Fruit fly (Drosophila melanogaster) whole organism, prepupa: ENCODE results near the gene CG15386.

ENCODE experiments used
- Blimp-1 ChIP-seq: fragments of 200-800 bp; sonication (Bioruptor generic); optimal IDR thresholded peaks from 3 replicates; lab custom pipeline; 2017; ENCODE audit warnings: missing biosample characterization, missing genetic modification characterization, mild to moderate bottlenecking, moderate library complexity, missing genetic modification reagents
- CG10631 ChIP-seq: fragments of 200-800 bp; sonication (Bioruptor generic); optimal IDR thresholded peaks from 2 replicates; lab custom pipeline; 2016; ENCODE audit warnings: missing biosample characterization, missing genetic modification characterization
- CG10669 ChIP-seq: fragments of 200-800 bp; sonication (Bioruptor generic); optimal IDR thresholded peaks from 3 replicates; lab custom pipeline; 2018; ENCODE audit warnings: missing biosample characterization, mild to moderate bottlenecking, missing genetic modification characterization, moderate library complexity
- CG11294 ChIP-seq: fragments of 200-800 bp; sonication (Bioruptor generic); IDR thresholded peaks from 2 replicates; pipeline ENCODE4 v1.3.6; 2022; ENCODE audit warnings: missing biosample characterization, missing genetic modification characterization
- CG11902 ChIP-seq: fragments of 200-800 bp; sonication (Bioruptor generic); optimal IDR thresholded peaks from 3 replicates; lab custom pipeline; 2016; ENCODE audit warnings: missing biosample characterization, missing genetic modification characterization
- CG15336 ChIP-seq: fragments of 200-800 bp; sonication (Bioruptor generic); IDR thresholded peaks from 2 replicates; pipeline ENCODE4 v1.3.6; 2022; ENCODE audit warnings: missing biosample characterization, missing genetic modification characterization
- CG16779 ChIP-seq: fragments of 200-800 bp; sonication (Bioruptor generic); optimal IDR thresholded peaks from 3 replicates; lab custom pipeline; 2017; ENCODE audit warnings: missing biosample characterization, mild to moderate bottlenecking, missing genetic modification characterization
- CG31627 ChIP-seq: fragments of 200-800 bp; sonication (Bioruptor generic); optimal IDR thresholded peaks from 3 replicates; lab custom pipeline; 2016; ENCODE audit warnings: missing biosample characterization, missing genetic modification characterization
- CG32006 ChIP-seq: fragments of 200-800 bp; sonication (Bioruptor generic); optimal IDR thresholded peaks from 3 replicates; lab custom pipeline; 2017; ENCODE audit warnings: missing biosample characterization, mild to moderate bottlenecking, missing genetic modification characterization
- CG34406 ChIP-seq: fragments of 200-800 bp; sonication (Bioruptor generic); optimal IDR thresholded peaks from 3 replicates; lab custom pipeline; 2016; ENCODE audit warnings: missing biosample characterization, missing genetic modification characterization
- CG3919 ChIP-seq: fragments of 200-800 bp; sonication (Bioruptor generic); optimal IDR thresholded peaks from 3 replicates; lab custom pipeline; 2016; ENCODE audit warnings: missing biosample characterization, missing genetic modification characterization
- CG6163 ChIP-seq: fragments of 200-800 bp; sonication (Bioruptor generic); IDR thresholded peaks from 3 replicates; pipeline ENCODE4 v1.3.6; 2022; ENCODE audit warnings: missing biosample characterization, missing genetic modification characterization
- CG6276 ChIP-seq: fragments of 200-800 bp; sonication (Bioruptor generic); optimal IDR thresholded peaks from 2 replicates; lab custom pipeline; 2017; ENCODE audit warnings: missing biosample characterization, mild to moderate bottlenecking, missing genetic modification characterization
- CG6808 ChIP-seq: fragments of 200-800 bp; sonication (Bioruptor generic); optimal IDR thresholded peaks from 3 replicates; lab custom pipeline; 2017; ENCODE audit warnings: missing biosample characterization, missing genetic modification characterization, mild to moderate bottlenecking, moderate library complexity, missing genetic modification reagents
- CG6854 ChIP-seq: fragments of 200-800 bp; sonication (Bioruptor generic); optimal IDR thresholded peaks from 2 replicates; lab custom pipeline; 2017; ENCODE audit warnings: missing biosample characterization, mild to moderate bottlenecking, missing genetic modification characterization
- CG7368 ChIP-seq: fragments of 200-800 bp; sonication (Bioruptor generic); optimal IDR thresholded peaks from 3 replicates; lab custom pipeline; 2016; ENCODE audit warnings: missing biosample characterization, missing genetic modification characterization
- CG8119 ChIP-seq: fragments of 200-800 bp; sonication (Bioruptor generic); IDR thresholded peaks from 3 replicates; pipeline ENCODE4 v1.3.6; 2022; ENCODE audit warnings: missing biosample characterization, missing genetic modification characterization
- CG8632 ChIP-seq: fragments of 200-800 bp; sonication (Bioruptor generic); optimal IDR thresholded peaks from 3 replicates; lab custom pipeline; 2016; ENCODE audit warnings: missing biosample characterization, missing genetic modification characterization
- CG9139 ChIP-seq: fragments of 200-800 bp; sonication (Bioruptor generic); optimal IDR thresholded peaks from 3 replicates; lab custom pipeline; 2017; ENCODE audit warnings: missing biosample characterization, mild to moderate bottlenecking, missing genetic modification characterization
- Eip75B ChIP-seq: fragments of 200-800 bp; sonication (Bioruptor generic); optimal IDR thresholded peaks from 3 replicates; lab custom pipeline; 2016; ENCODE audit warnings: missing biosample characterization, missing genetic modification characterization
- Eip78C ChIP-seq: fragments of 200-800 bp; sonication (Bioruptor generic); peaks from one replicate; lab custom pipeline; 2016; ENCODE audit warnings: missing biosample characterization, missing genetic modification characterization
- Eip93F ChIP-seq: fragments of 200-800 bp; sonication (Bioruptor generic); optimal IDR thresholded peaks from 2 replicates; lab custom pipeline; 2016; ENCODE audit warnings: missing biosample characterization, mild to moderate bottlenecking, missing genetic modification characterization
- Ets21C ChIP-seq: fragments of 200-800 bp; sonication (Bioruptor generic); optimal IDR thresholded peaks from 3 replicates; lab custom pipeline; 2016; ENCODE audit warnings: missing biosample characterization, missing genetic modification characterization
- Gug ChIP-seq: fragments of 200-800 bp; sonication (Bioruptor generic); IDR thresholded peaks from 2 replicates; pipeline ENCODE4 v1.3.6; 2022; ENCODE audit warnings: missing biosample characterization, missing genetic modification characterization
- Hr38 ChIP-seq: sonication (Bioruptor generic); optimal IDR thresholded peaks from 2 replicates; lab custom pipeline; 2016; ENCODE audit warnings: missing biosample characterization, missing genetic modification characterization
- Lpt ChIP-seq: fragments of 200-800 bp; sonication (Bioruptor generic); optimal IDR thresholded peaks from 3 replicates; lab custom pipeline; 2016; ENCODE audit warnings: missing biosample characterization, missing genetic modification characterization
- Met ChIP-seq: fragments of 200-800 bp; sonication (Bioruptor generic); optimal IDR thresholded peaks from 3 replicates; lab custom pipeline; 2016; ENCODE audit warnings: missing biosample characterization, missing genetic modification characterization
- OdsH ChIP-seq: fragments of 200-800 bp; sonication (Bioruptor generic); optimal IDR thresholded peaks from 3 replicates; lab custom pipeline; 2016; ENCODE audit warnings: missing biosample characterization, missing genetic modification characterization
- Smox ChIP-seq: fragments of 200-800 bp; sonication (Bioruptor generic); optimal IDR thresholded peaks from 3 replicates; lab custom pipeline; 2016; ENCODE audit warnings: missing biosample characterization, missing genetic modification characterization
- Sox14 ChIP-seq: fragments of 200-800 bp; sonication (Bioruptor generic); optimal IDR thresholded peaks from 3 replicates; lab custom pipeline; 2016; ENCODE audit warnings: missing biosample characterization, missing genetic modification characterization
- Sox15 ChIP-seq: fragments of 200-800 bp; sonication (Bioruptor generic); optimal IDR thresholded peaks from 3 replicates; lab custom pipeline; 2016; ENCODE audit warnings: missing biosample characterization, missing genetic modification characterization
- acj6 ChIP-seq: fragments of 200-800 bp; sonication (Bioruptor generic); optimal IDR thresholded peaks from 3 replicates; lab custom pipeline; 2016; ENCODE audit warnings: missing biosample characterization, missing genetic modification characterization
- cyc ChIP-seq: fragments of 200-800 bp; sonication (Bioruptor generic); optimal IDR thresholded peaks from 3 replicates; lab custom pipeline; 2016; ENCODE audit warnings: missing biosample characterization, missing genetic modification characterization
- dac ChIP-seq: fragments of 200-800 bp; sonication (Bioruptor generic); optimal IDR thresholded peaks from 2 replicates; lab custom pipeline; 2017; ENCODE audit warnings: missing biosample characterization, mild to moderate bottlenecking, missing genetic modification characterization
- eg ChIP-seq: fragments of 200-800 bp; sonication (Bioruptor generic); IDR thresholded peaks from 3 replicates; pipeline ENCODE4 v1.3.6; 2022; ENCODE audit warnings: missing biosample characterization, missing genetic modification characterization
- esn ChIP-seq: fragments of 200-800 bp; sonication (Bioruptor generic); optimal IDR thresholded peaks from 2 replicates; lab custom pipeline; 2016; ENCODE audit warnings: missing biosample characterization, mild to moderate bottlenecking, missing genetic modification characterization, moderate library complexity
- fd59A ChIP-seq: fragments of 200-800 bp; sonication (Bioruptor generic); optimal IDR thresholded peaks from 2 replicates; lab custom pipeline; 2017; ENCODE audit warnings: missing biosample characterization, mild to moderate bottlenecking, missing genetic modification characterization, missing genetic modification reagents
- fd85E ChIP-seq: fragments of 200-800 bp; sonication (Bioruptor generic); optimal IDR thresholded peaks from 3 replicates; lab custom pipeline; 2016; ENCODE audit warnings: missing biosample characterization, missing genetic modification characterization
- lz ChIP-seq: fragments of 200-800 bp; sonication (Bioruptor generic); optimal IDR thresholded peaks from 3 replicates; lab custom pipeline; 2016; ENCODE audit warnings: missing biosample characterization, missing genetic modification characterization
- net ChIP-seq: fragments of 200-800 bp; sonication (Bioruptor generic); optimal IDR thresholded peaks from 3 replicates; lab custom pipeline; 2016; ENCODE audit warnings: missing biosample characterization, missing genetic modification characterization
- pdm3 ChIP-seq: fragments of 200-800 bp; sonication (Bioruptor generic); optimal IDR thresholded peaks from 3 replicates; lab custom pipeline; 2016; ENCODE audit warnings: missing biosample characterization, missing genetic modification characterization
- salr ChIP-seq, 2 experiments: fragments of 200-800 bp; sonication (Bioruptor generic); optimal IDR thresholded peaks; 3 replicates each; lab custom pipeline; 2016 to 2018; ENCODE audit warnings: missing biosample characterization in 2 of 2, missing genetic modification characterization in 2 of 2, mild to moderate bottlenecking in 1 of 2
- ss ChIP-seq, 2 experiments: fragments of 200-800 bp; sonication (Bioruptor generic); optimal IDR thresholded peaks; 2 replicates in 1 of 2; 3 replicates in 1 of 2; lab custom pipeline; 2017 to 2018; ENCODE audit warnings: mild to moderate bottlenecking in 2 of 2, missing biosample characterization in 2 of 2, missing genetic modification characterization in 2 of 2, moderate library complexity in 1 of 2

The CG15386 gene

DNA sequence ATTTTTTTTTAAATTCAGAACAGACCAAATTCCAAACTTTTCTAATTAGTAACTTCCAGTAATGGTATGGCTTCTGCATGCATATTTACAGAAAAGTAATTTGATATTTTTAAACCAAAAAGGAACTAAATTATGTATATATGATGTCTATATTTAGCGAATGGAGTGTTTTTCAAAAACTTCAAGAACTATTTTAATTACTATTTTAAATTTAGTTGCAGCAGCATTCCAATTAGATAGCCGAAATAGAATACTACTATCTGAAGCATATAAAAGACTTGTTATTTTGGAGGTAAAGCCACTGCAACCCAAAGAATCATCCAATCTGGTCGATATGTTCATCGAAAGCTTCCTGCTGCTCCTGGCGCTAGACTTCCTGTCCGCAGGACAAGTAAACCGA, 35.7 kb upstream of the CG15386 start, which contains the start of gene CG17234:
Gene CG17234, plus strand, starts transcription at position 301 of the 400 bp plus-strand sequence.
- no peak for TF ChIP-seq fd85E (GFP tag; lab: Kevin White, UChicago)
- TF ChIP-seq Eip93F (GFP tag; lab: Kevin White, UChicago): no peak
- no peak for TF ChIP-seq Ets21C (GFP tag; lab: Kevin White, UChicago)
- no peak for TF ChIP-seq CG11294 (GFP tag; lab: Robert Waterston, UW)
- no peak for TF ChIP-seq net
- no peak for TF ChIP-seq acj6
- TF ChIP-seq Eip75B (GFP tag; lab: Kevin White, UChicago): no peak
- no peak for TF ChIP-seq fd59A (GFP tag; lab: Kevin White, UChicago)
- no peak for TF ChIP-seq Met (GFP tag; lab: Kevin White, UChicago)
- TF ChIP-seq CG6854 (GFP tag; lab: Kevin White, UChicago): no peak
- no peak for TF ChIP-seq CG31627 (GFP tag; lab: Kevin White, UChicago)
- TF ChIP-seq CG6276: no peak
- TF ChIP-seq Blimp-1 (GFP tag; lab: Kevin White, UChicago): no peak
- no peak for TF ChIP-seq Smox (GFP tag; lab: Kevin White, UChicago)
- no peak for TF ChIP-seq CG8632 (GFP tag; lab: Kevin White, UChicago)
- no peak for TF ChIP-seq Hr38 (GFP tag; lab: Kevin White, UChicago)
- no peak for TF ChIP-seq CG8119 (GFP tag; lab: Robert Waterston, UW)
- no peak for TF ChIP-seq CG7368

DNA sequence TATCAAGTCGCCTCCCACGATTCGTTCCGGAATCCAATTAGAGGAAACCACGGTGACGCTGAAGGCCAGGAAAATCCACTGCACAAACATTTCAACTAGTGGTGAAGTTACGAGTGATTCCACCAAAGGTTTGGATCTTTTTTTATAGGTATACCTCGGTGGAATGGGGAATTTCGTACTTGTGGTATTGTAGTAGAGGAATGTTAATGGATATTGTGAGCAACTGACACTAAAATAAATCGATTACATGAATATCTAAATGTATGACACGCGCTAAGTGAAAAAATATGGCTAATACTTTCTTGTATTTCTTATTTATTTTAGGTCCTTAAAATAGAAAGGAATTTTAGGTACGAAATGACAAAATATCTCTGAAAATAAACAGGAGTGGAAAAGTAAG, 35.2 kb upstream of the CG15386 start, which contains the start of gene CG17239:
Gene CG17239, minus strand, starts transcription at position 101 of the 400 bp plus-strand sequence.
- TF ChIP-seq salr (GFP tag; optimal IDR thresholded peaks at IDR 0.05; lab: Kevin White, UChicago): no peak
- TF ChIP-seq dac (GFP tag; lab: Kevin White, UChicago): no peak
- no peak for TF ChIP-seq CG6163 (GFP tag; lab: Robert Waterston, UW)
- no peak for TF ChIP-seq eg (GFP tag; lab: Robert Waterston, UW)
- TF ChIP-seq Gug (GFP tag; lab: Robert Waterston, UW): no peak
- TF ChIP-seq Eip93F (GFP tag; lab: Kevin White, UChicago): no peak

DNA sequence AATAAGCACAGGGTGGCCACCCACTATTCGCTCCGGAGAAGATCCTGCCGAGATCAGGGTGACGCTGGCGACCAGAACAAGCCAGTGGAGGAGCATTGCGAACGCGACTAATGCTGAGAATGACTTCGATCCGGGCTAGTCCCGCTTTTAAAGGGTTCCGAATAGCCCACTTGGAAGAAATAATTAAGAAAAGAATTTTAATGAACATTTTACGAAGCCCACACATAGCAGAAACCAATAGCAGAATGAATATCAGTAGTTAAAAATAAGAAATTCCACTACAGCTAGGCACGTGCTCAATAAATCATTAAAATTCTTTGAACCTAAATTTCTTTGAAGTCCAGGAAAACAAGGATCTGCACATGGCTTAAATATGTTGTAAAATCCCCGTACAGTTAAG, 34.1 kb upstream of the CG15386 start, which contains the start of gene Ser12:
Gene Ser12, minus strand, starts transcription at position 101 of the 400 bp plus-strand sequence.
- TF ChIP-seq fd85E (GFP tag; lab: Kevin White, UChicago) (no peak), lz (GFP tag; lab: Kevin White, UChicago) (no peak), esn (no peak), CG10669 (GFP tag; lab: Kevin White, UChicago) (no peak), CG11902 (no peak), eg (GFP tag; lab: Robert Waterston, UW) (no peak), CG6854 (GFP tag; lab: Kevin White, UChicago) (no peak), CG6276 (no peak), Met (GFP tag; lab: Kevin White, UChicago) (no peak), CG6163 (GFP tag; lab: Robert Waterston, UW) (no peak), CG16779 (tag; lab: Kevin White, UChicago) (no peak), CG3919 (GFP tag; lab: Kevin White, UChicago) (no peak), Eip78C (GFP tag; lab: Kevin White, UChicago) (no peak), Gug (GFP tag; lab: Robert Waterston, UW) (no peak), CG9139 (GFP tag; lab: Kevin White, UChicago) (no peak), fd59A (GFP tag; lab: Kevin White, UChicago) (no peak), Ets21C (GFP tag; lab: Kevin White, UChicago) (no peak), Sox15 (no peak), CG15336 (GFP tag; lab: Robert Waterston, UW) (no peak)

DNA sequence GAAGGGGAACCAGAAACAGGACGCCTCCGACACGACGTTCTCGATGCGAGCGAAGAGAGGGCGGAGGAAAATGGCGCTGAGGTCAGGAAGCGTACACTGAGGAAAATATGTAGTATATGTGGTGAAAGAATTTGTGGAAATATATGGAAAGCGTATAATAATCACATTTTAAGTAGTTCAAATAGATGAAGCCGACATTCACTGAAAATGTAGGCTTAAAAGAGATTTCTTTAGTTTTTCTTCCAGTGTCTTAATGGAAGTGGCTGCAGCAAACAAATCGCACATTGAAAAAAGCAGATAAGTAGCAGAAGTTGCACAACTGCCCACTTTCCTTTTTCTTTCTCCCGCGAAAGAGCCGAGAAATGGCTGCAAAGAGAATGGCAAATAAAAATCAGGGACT, 32.5 kb upstream of the CG15386 start:
- TF ChIP-seq Sox14 (GFP tag; lab: Kevin White, UChicago): no peak
- no peak for TF ChIP-seq cyc (GFP tag; lab: Kevin White, UChicago)
- peak; percentile 13 for TF ChIP-seq OdsH (GFP tag; lab: Kevin White, UChicago)
- peak; percentile 9 for TF ChIP-seq Eip75B (GFP tag; lab: Kevin White, UChicago)
- no peak for TF ChIP-seq esn
- TF ChIP-seq CG8119 (GFP tag; lab: Robert Waterston, UW): 0 out of 3 replicates have a peak, but pooled peaks have one; percentile 20
- TF ChIP-seq CG9139 (GFP tag; lab: Kevin White, UChicago): no peak
- TF ChIP-seq Lpt (GFP tag; lab: Kevin White, UChicago): no peak
- peak; percentile 25 for TF ChIP-seq CG3919 (GFP tag; lab: Kevin White, UChicago)
- TF ChIP-seq CG31627 (GFP tag; lab: Kevin White, UChicago): peak; percentile 14
- TF ChIP-seq CG34406 (GFP tag; lab: Kevin White, UChicago): no peak
- TF ChIP-seq CG10669 (GFP tag; lab: Kevin White, UChicago): peak; percentile 5
- TF ChIP-seq ss (GFP tag; optimal IDR thresholded peaks at IDR 0.05; lab: Kevin White, UChicago): no peak
- TF ChIP-seq Hr38 (GFP tag; lab: Kevin White, UChicago): peak; percentile 16
- TF ChIP-seq fd85E (GFP tag; lab: Kevin White, UChicago): no peak
- TF ChIP-seq acj6: peak; percentile 31
- no peak for TF ChIP-seq CG6163 (GFP tag; lab: Robert Waterston, UW)
- peak; percentile 9 for TF ChIP-seq CG6808 (GFP tag; lab: Kevin White, UChicago)
- 0 out of 3 replicates have a peak, but pooled peaks have one; percentile 25 for TF ChIP-seq eg (GFP tag; lab: Robert Waterston, UW)
- TF ChIP-seq CG32006 (GFP tag; lab: Kevin White, UChicago): peak; percentile 17
- TF ChIP-seq CG10631: peak; percentile 8
- peak; percentile 22 for TF ChIP-seq pdm3
- TF ChIP-seq CG6276: no peak
